Worm (Caenorhabditis elegans): ENCODE data around the gene C49F5.5.

The C49F5.5 gene

ce11 chrX:11994484-11994883 is 8.5 kb downstream of the C49F5.5 start, which contains the start of gene C49F5.7 (continued):
- TF ChIP-seq ztf-4 (tag; optimal IDR thresholded peaks at IDR 0.05), result no peak
- no peak for TF ChIP-seq unc-98 (GFP tag; IDR thresholded peaks at IDR 0.05)

- TF ChIP-seq unc-62 (GFP tag; optimal IDR thresholded peaks at IDR 0.05) (no peak), snu-23 (GFP tag; optimal IDR thresholded peaks at IDR 0.05) (no peak), nhr-237 (tag; optimal IDR thresholded peaks at IDR 0.05) (no peak), sox-4 (tag; optimal IDR thresholded peaks at IDR 0.05) (no peak), ceh-8 (GFP tag; optimal IDR thresholded peaks at IDR 0.05) (no peak), egl-27 (tag; optimal IDR thresholded peaks at IDR 0.05) (no peak), C16A3.4 (tag; optimal IDR thresholded peaks at IDR 0.05) (no peak), hpl-2 (GFP tag; optimal IDR thresholded peaks at IDR 0.05) (no peak), lsy-2 (tag; optimal IDR thresholded peaks at IDR 0.05) (no peak), lin-14 (GFP tag; optimal IDR thresholded peaks at IDR 0.05) (no peak), zip-4 (GFP tag; optimal IDR thresholded peaks at IDR 0.05) (no peak), grh-1 (GFP tag; IDR thresholded peaks at IDR 0.05) (no peak), lin-35 (GFP tag; optimal IDR thresholded peaks at IDR 0.05) (no peak), fos-1 (tag; optimal IDR thresholded peaks at IDR 0.05) (no peak), aly-2 (tag; optimal IDR thresholded peaks at IDR 0.05) (no peak), xbp-1 (tag; optimal IDR thresholded peaks at IDR 0.05) (no peak), C34B4.2 (tag; optimal IDR thresholded peaks at IDR 0.05) (no peak), unc-98 (GFP tag; IDR thresholded peaks at IDR 0.05) (no peak)
Observed at ce11 chrX:11996606-11997005, 10.6 kb downstream of the C49F5.5 start.

ce11 chrX:11999573-11999972 is 13.6 kb downstream of the C49F5.5 start:
- no peak for TF ChIP-seq nhr-85 (tag)
- TF ChIP-seq ceh-88 (GFP tag; IDR thresholded peaks at IDR 0.05), result no peak

- TF ChIP-seq rnt-1 (tag; optimal IDR thresholded peaks at IDR 0.05), result no peak
- no peak for TF ChIP-seq fkh-4 (tag; optimal IDR thresholded peaks at IDR 0.05; ENCODE audit: borderline replicate concordance)
- no peak for TF ChIP-seq snpc-4 (tag; optimal IDR thresholded peaks at IDR 0.05)
- TF ChIP-seq ces-1 (GFP tag; optimal IDR thresholded peaks at IDR 0.05), result no peak
- no peak for TF ChIP-seq pag-3 (tag; optimal IDR thresholded peaks at IDR 0.05; ENCODE audit: borderline replicate concordance, insufficient read depth)
- no peak for TF ChIP-seq aha-1 (tag; optimal IDR thresholded peaks at IDR 0.05)
- no peak for TF ChIP-seq sox-4 (tag; optimal IDR thresholded peaks at IDR 0.05)
- TF ChIP-seq C16A3.4 (tag; optimal IDR thresholded peaks at IDR 0.05), result no peak
- TF ChIP-seq egl-27 (tag; optimal IDR thresholded peaks at IDR 0.05), result no peak
- no peak for TF ChIP-seq dpl-1 (GFP tag; optimal IDR thresholded peaks at IDR 0.05)
- peak; percentile 60 for TF ChIP-seq elt-2 (tag; optimal IDR thresholded peaks at IDR 0.05)
- TF ChIP-seq hpl-2 (GFP tag; optimal IDR thresholded peaks at IDR 0.05), result no peak
- no peak for TF ChIP-seq nhr-12 (tag; optimal IDR thresholded peaks at IDR 0.05)
- TF ChIP-seq grh-1 (GFP tag; IDR thresholded peaks at IDR 0.05), result no peak
- TF ChIP-seq efl-1 (optimal IDR thresholded peaks at IDR 0.05), result no peak
- peak in 1 of 2 experiments; percentile 56 for TF ChIP-seq efl-1 (GFP tag; optimal IDR thresholded peaks at IDR 0.05 in 1 of 2)
- TF ChIP-seq xbp-1 (tag; optimal IDR thresholded peaks at IDR 0.05), result no peak
- peak; percentile 23 for TF ChIP-seq nhr-90 (tag; optimal IDR thresholded peaks at IDR 0.05; ENCODE audit: poor library complexity)
- TF ChIP-seq unc-98 (GFP tag; IDR thresholded peaks at IDR 0.05), result no peak
- peak in 1 of 2 experiments; percentile 3 for TF ChIP-seq lin-35 (GFP tag; optimal IDR thresholded peaks at IDR 0.05)
- TF ChIP-seq nhr-76 (tag; optimal IDR thresholded peaks at IDR 0.05), result no peak
Observed at ce11 chrX:12001600-12001999, 15.6 kb downstream of the C49F5.5 start.

- no peak for TF ChIP-seq lin-14 (GFP tag; optimal IDR thresholded peaks at IDR 0.05)
- TF ChIP-seq lin-35 (GFP tag; optimal IDR thresholded peaks at IDR 0.05), result peak in 1 of 2 experiments; percentile 41
- peak; percentile 28 for TF ChIP-seq elt-2 (tag; optimal IDR thresholded peaks at IDR 0.05)
- TF ChIP-seq elt-3 (tag; optimal IDR thresholded peaks at IDR 0.05), result no peak
- TF ChIP-seq hlh-4 (tag; optimal IDR thresholded peaks at IDR 0.05), result no peak
- no peak for TF ChIP-seq F16B12.6 (tag; optimal IDR thresholded peaks at IDR 0.05)
Observed at ce11 chrX:12003969-12004368, 18.0 kb downstream of the C49F5.5 start.

Data from whole organism, L1 larva.